Fruit fly (Drosophila melanogaster) whole organism: ENCODE data around the gene arg.

Experiments
- CG8478 ChIP-seq: fragments of >200 bp; optimal IDR thresholded peaks from 2 replicates; lab custom pipeline; 2018; ENCODE audit warnings: inconsistent platforms
- Dll ChIP-seq: fragments of >200 bp; optimal IDR thresholded peaks from 2 replicates; lab custom pipeline; 2017
- EcR ChIP-seq, 2 experiments: fragments of >200 bp; optimal IDR thresholded peaks; 2 replicates each; lab custom pipeline; 2017; ENCODE audit warnings: missing biosample characterization in 2 of 2, missing genetic modification characterization in 2 of 2, missing genetic modification reagents in 2 of 2
- pan ChIP-seq: fragments of >200 bp; optimal IDR thresholded peaks from 2 replicates; lab custom pipeline; 2017
- psq ChIP-seq: fragments of >200 bp; optimal IDR thresholded peaks from 2 replicates; lab custom pipeline; 2017
- usp ChIP-seq: fragments of >200 bp; optimal IDR thresholded peaks from 2 replicates; lab custom pipeline; 2017; ENCODE audit warnings: missing biosample characterization, missing genetic modification characterization, mixed read lengths

arg gene

dm6 chrX:493445-494190, 15.6 kb upstream of the arg start, which contains the start of gene CG17896:
Gene CG17896, minus strand, starts transcription at chrX:493495.
- TF ChIP-seq EcR (GFP tag; optimal IDR thresholded peaks at IDR 0.05; lab: Kevin White, UChicago) (no peak), psq (lab: Kevin White, UChicago) (no peak), CG8478 (no peak), Dll (lab: Kevin White, UChicago) (no peak)

dm6 chrX:494191-494554, 15.1 kb upstream of the arg start:
- TF ChIP-seq CG8478 (no peak), usp (GFP tag; lab: Kevin White, UChicago) (no peak), Dll (lab: Kevin White, UChicago) (no peak), pan (lab: Kevin White, UChicago) (no peak), EcR (GFP tag; optimal IDR thresholded peaks at IDR 0.05; lab: Kevin White, UChicago) (no peak), psq (lab: Kevin White, UChicago) (no peak)

- TF ChIP-seq usp (GFP tag; lab: Kevin White, UChicago) (no peak), pan (lab: Kevin White, UChicago) (no peak), EcR (GFP tag; optimal IDR thresholded peaks at IDR 0.05; lab: Kevin White, UChicago) (no peak), CG8478 (no peak), Dll (lab: Kevin White, UChicago) (no peak), psq (lab: Kevin White, UChicago) (no peak)
Measured at dm6 chrX:494607-495006, 14.6 kb upstream of the arg start, which contains the start of gene CG17778. Gene CG17778, plus strand, starts transcription at chrX:494614.

dm6 chrX:496326-496725, 12.9 kb upstream of the arg start, which contains the start of gene svr:
Gene svr, plus strand, starts transcription at chrX:496446.
- TF ChIP-seq usp (GFP tag; lab: Kevin White, UChicago) (no peak), Dll (lab: Kevin White, UChicago) (no peak), pan (lab: Kevin White, UChicago) (no peak), CG8478 (no peak), psq (lab: Kevin White, UChicago) (no peak), EcR (GFP tag; optimal IDR thresholded peaks at IDR 0.05; lab: Kevin White, UChicago) (no peak)

- TF ChIP-seq CG8478 (no peak), Dll (lab: Kevin White, UChicago) (no peak), pan (lab: Kevin White, UChicago) (no peak), usp (GFP tag; lab: Kevin White, UChicago) (no peak), EcR (GFP tag; optimal IDR thresholded peaks at IDR 0.05; lab: Kevin White, UChicago) (no peak), psq (lab: Kevin White, UChicago) (no peak)
Measured at dm6 chrX:497425-497824, 11.8 kb upstream of the arg start.

dm6 chrX:498434-498833, 10.8 kb upstream of the arg start:
- no peak for TF ChIP-seq Dll (lab: Kevin White, UChicago)
- no peak for TF ChIP-seq EcR (GFP tag; optimal IDR thresholded peaks at IDR 0.05; lab: Kevin White, UChicago)
- TF ChIP-seq psq (lab: Kevin White, UChicago): no peak
- no peak for TF ChIP-seq pan (lab: Kevin White, UChicago)
- no peak for TF ChIP-seq CG8478
- TF ChIP-seq usp (GFP tag; lab: Kevin White, UChicago): no peak

dm6 chrX:498924-499588, 10.2 kb upstream of the arg start:
- TF ChIP-seq pan (lab: Kevin White, UChicago) (no peak), Dll (lab: Kevin White, UChicago) (no peak), psq (lab: Kevin White, UChicago) (no peak), EcR (GFP tag; optimal IDR thresholded peaks at IDR 0.05; lab: Kevin White, UChicago) (no peak), usp (GFP tag; lab: Kevin White, UChicago) (no peak), CG8478 (no peak)

- TF ChIP-seq CG8478 (no peak), pan (lab: Kevin White, UChicago) (no peak), psq (lab: Kevin White, UChicago) (no peak), EcR (GFP tag; optimal IDR thresholded peaks at IDR 0.05; lab: Kevin White, UChicago) (no peak), Dll (lab: Kevin White, UChicago) (no peak), usp (GFP tag; lab: Kevin White, UChicago) (no peak)
Measured at dm6 chrX:499589-500041, 9.6 kb upstream of the arg start.

- TF ChIP-seq usp (GFP tag; lab: Kevin White, UChicago) (no peak), CG8478 (no peak), psq (lab: Kevin White, UChicago) (no peak), Dll (lab: Kevin White, UChicago) (no peak), EcR (GFP tag; optimal IDR thresholded peaks at IDR 0.05; lab: Kevin White, UChicago) (no peak), pan (lab: Kevin White, UChicago) (no peak)
Measured at dm6 chrX:510528-510927, 1.3 kb downstream of the arg start.

dm6 chrX:512527-512926, 3.3 kb downstream of the arg start:
- TF ChIP-seq pan (lab: Kevin White, UChicago) (no peak), EcR (GFP tag; optimal IDR thresholded peaks at IDR 0.05; lab: Kevin White, UChicago) (no peak), usp (GFP tag; lab: Kevin White, UChicago) (no peak), psq (lab: Kevin White, UChicago) (no peak), Dll (lab: Kevin White, UChicago) (no peak), CG8478 (no peak)

- no peak for TF ChIP-seq CG8478
- TF ChIP-seq Dll (lab: Kevin White, UChicago): no peak
- TF ChIP-seq pan (lab: Kevin White, UChicago): no peak
- no peak for TF ChIP-seq EcR (GFP tag; optimal IDR thresholded peaks at IDR 0.05; lab: Kevin White, UChicago)
- no peak for TF ChIP-seq usp (GFP tag; lab: Kevin White, UChicago)
- TF ChIP-seq psq (lab: Kevin White, UChicago): no peak
Measured at dm6 chrX:515676-516075, 6.4 kb downstream of the arg start.
